Fruit fly (Drosophila melanogaster) whole organism, embryonic: ENCODE measurements around the gene CG31882.
A peak's percentile ranks its signal among the peaks of the same experiment; 100 is the strongest.

Source experiments
- Atf-2 ChIP-seq: fragments of 200-800 bp; sonication (Bioruptor generic); optimal IDR thresholded peaks from 2 replicates; lab custom pipeline; 2016; ENCODE audit warnings: missing biosample characterization, missing genetic modification characterization
- CG10274 ChIP-seq: fragments of 200-800 bp; sonication (Bioruptor generic); optimal IDR thresholded peaks from 3 replicates; lab custom pipeline; 2017; ENCODE audit warnings: missing biosample characterization, mild to moderate bottlenecking, missing genetic modification characterization
- CG10321 ChIP-seq: fragments of 200-800 bp; sonication (Bioruptor generic); IDR thresholded peaks from 2 replicates; pipeline ENCODE4 v1.3.6; 2022; ENCODE audit warnings: missing biosample characterization, missing genetic modification characterization
- CG10462 ChIP-seq: fragments of 200-800 bp; sonication (Bioruptor generic); optimal IDR thresholded peaks from 2 replicates; lab custom pipeline; 2016; ENCODE audit warnings: missing biosample characterization, missing genetic modification characterization
- CG12744 ChIP-seq: fragments of 200-800 bp; sonication (Bioruptor generic); optimal IDR thresholded peaks from 2 replicates; lab custom pipeline; 2016; ENCODE audit warnings: missing biosample characterization, missing genetic modification characterization
- CG12769 ChIP-seq: fragments of 200-800 bp; sonication (Bioruptor generic); optimal IDR thresholded peaks from 2 replicates; lab custom pipeline; 2019; ENCODE audit warnings: missing biosample characterization, mild to moderate bottlenecking, missing genetic modification characterization, moderate library complexity
- CG14014 ChIP-seq: fragments of 200-800 bp; sonication (Bioruptor generic); IDR thresholded peaks from 2 replicates; pipeline ENCODE4 v1.3.6; 2022; ENCODE audit warnings: missing biosample characterization, missing genetic modification characterization
- CG14965 ChIP-seq: fragments of 200-800 bp; sonication (Bioruptor generic); optimal IDR thresholded peaks from 2 replicates; lab custom pipeline; 2016; ENCODE audit warnings: missing biosample characterization, missing genetic modification characterization, borderline replicate concordance
- CG15696 ChIP-seq: fragments of 200-800 bp; sonication (Bioruptor generic); optimal IDR thresholded peaks from 2 replicates; lab custom pipeline; 2019; ENCODE audit warnings: missing biosample characterization, mild to moderate bottlenecking, missing genetic modification characterization, moderate library complexity
- CG16779 ChIP-seq: fragments of 200-800 bp; sonication (Bioruptor generic); IDR thresholded peaks from 2 replicates; pipeline ENCODE4 v1.3.6; 2022; ENCODE audit warnings: missing biosample characterization, missing genetic modification characterization
- CG18262 ChIP-seq: fragments of 200-800 bp; optimal IDR thresholded peaks from 3 replicates; lab custom pipeline; 2019; ENCODE audit warnings: missing biosample characterization, mild to moderate bottlenecking, missing genetic modification characterization, moderate library complexity
- CG31388 ChIP-seq: fragments of 200-800 bp; sonication (Bioruptor generic); optimal IDR thresholded peaks from 2 replicates; lab custom pipeline; 2016; ENCODE audit warnings: missing biosample characterization, missing genetic modification characterization
- CG3726 ChIP-seq: fragments of 200-800 bp; sonication (Bioruptor generic); IDR thresholded peaks from 3 replicates; pipeline ENCODE4, ENCODE4 v1.3.6; 2022; ENCODE audit warnings: missing biosample characterization, missing genetic modification characterization
- CG4328 ChIP-seq: fragments of 200-800 bp; sonication (Bioruptor generic); optimal IDR thresholded peaks from 3 replicates; lab custom pipeline; 2017; ENCODE audit warnings: missing biosample characterization, missing genetic modification reagents, missing genetic modification characterization
- CG5180 ChIP-seq: fragments of 200-800 bp; sonication (Bioruptor generic); optimal IDR thresholded peaks from 3 replicates; lab custom pipeline; 2017; ENCODE audit warnings: missing biosample characterization, missing genetic modification characterization, mild to moderate bottlenecking, moderate library complexity, missing genetic modification reagents
- CG6254 ChIP-seq: fragments of 200-800 bp; sonication (Bioruptor generic); optimal IDR thresholded peaks from 3 replicates; lab custom pipeline; 2017; ENCODE audit warnings: mild to moderate bottlenecking, missing biosample characterization, missing genetic modification reagents, missing genetic modification characterization
- CG8388 ChIP-seq: fragments of 200-800 bp; sonication (Bioruptor generic); optimal IDR thresholded peaks from 2 replicates; lab custom pipeline; 2019; ENCODE audit warnings: missing biosample characterization, mild to moderate bottlenecking, missing genetic modification characterization, moderate library complexity
- CG9932 ChIP-seq: fragments of 200-800 bp; sonication (Bioruptor generic); IDR thresholded peaks from 2 replicates; pipeline ENCODE4 v1.3.6; 2022; ENCODE audit warnings: missing biosample characterization, missing genetic modification characterization
- Chrac-16 ChIP-seq: fragments of 200-800 bp; sonication (Bioruptor generic); optimal IDR thresholded peaks from 3 replicates; lab custom pipeline; 2016; ENCODE audit warnings: missing biosample characterization, missing genetic modification characterization
- Deaf1 ChIP-seq: fragments of 200-800 bp; optimal IDR thresholded peaks from 3 replicates; lab custom pipeline; 2019; ENCODE audit warnings: missing biosample characterization, mild to moderate bottlenecking, missing genetic modification characterization, moderate library complexity
- Dip3 ChIP-seq: fragments of 200-800 bp; sonication (Bioruptor generic); optimal IDR thresholded peaks from 3 replicates; lab custom pipeline; 2016; ENCODE audit warnings: missing biosample characterization, missing genetic modification characterization
- Dll ChIP-seq: fragments of 200-800 bp; sonication (Bioruptor generic); IDR thresholded peaks from 4 replicates; pipeline ENCODE4 v1.3.6; 2022; ENCODE audit warnings: missing biosample characterization, missing genetic modification characterization; ENCODE audit not compliant: partially characterized antibody
- E2f1 ChIP-seq: fragments of 200-800 bp; sonication (Bioruptor generic); IDR thresholded peaks from 2 replicates; pipeline ENCODE4 v1.3.6; 2022; ENCODE audit warnings: missing biosample characterization, missing genetic modification characterization
- Ets65A ChIP-seq: fragments of 200-800 bp; sonication (Bioruptor generic); peaks from one replicate; lab custom pipeline; 2016; ENCODE audit warnings: missing biosample characterization, missing genetic modification characterization
- Gsc ChIP-seq: fragments of 200-800 bp; sonication (Bioruptor generic); IDR thresholded peaks from 2 replicates; pipeline ENCODE4 v1.3.6; 2022; ENCODE audit warnings: missing biosample characterization, missing genetic modification characterization
- Hr51 ChIP-seq, 2 experiments: fragments of 200-800 bp; sonication (Bioruptor generic); optimal IDR thresholded peaks; 2 replicates in 1 of 2; 3 replicates in 1 of 2; lab custom pipeline; 2016 to 2018; ENCODE audit warnings: missing biosample characterization in 2 of 2, missing genetic modification characterization in 2 of 2, mild to moderate bottlenecking in 1 of 2, moderate library complexity in 1 of 2
- Hsf ChIP-seq: fragments of 200-800 bp; sonication (Bioruptor generic); optimal IDR thresholded peaks from 3 replicates; lab custom pipeline; 2016; ENCODE audit warnings: missing biosample characterization, missing genetic modification characterization
- Mes4 ChIP-seq: fragments of 200-800 bp; sonication (Bioruptor generic); optimal IDR thresholded peaks from 2 replicates; lab custom pipeline; 2016; ENCODE audit warnings: missing biosample characterization, missing genetic modification characterization
- NFAT ChIP-seq: fragments of 200-800 bp; sonication (Bioruptor generic); IDR thresholded peaks from 2 replicates; pipeline ENCODE4 v1.3.6; 2022; ENCODE audit warnings: missing biosample characterization, missing genetic modification characterization
- NK7.1 ChIP-seq: fragments of 200-800 bp; sonication (Bioruptor generic); optimal IDR thresholded peaks from 3 replicates; lab custom pipeline; 2016; ENCODE audit warnings: missing biosample characterization, missing genetic modification characterization
- Rx ChIP-seq: fragments of 200-800 bp; sonication (Bioruptor generic); IDR thresholded peaks from 2 replicates; pipeline ENCODE4 v1.3.6; 2022; ENCODE audit warnings: missing biosample characterization, missing genetic modification characterization
- YL-1 ChIP-seq: fragments of 200-800 bp; sonication (Bioruptor generic); optimal IDR thresholded peaks from 3 replicates; lab custom pipeline; 2017; ENCODE audit warnings: missing biosample characterization, mild to moderate bottlenecking, missing genetic modification characterization
- al ChIP-seq: fragments of 200-800 bp; sonication (Bioruptor generic); IDR thresholded peaks from 2 replicates; pipeline ENCODE4 v1.3.6; 2022; ENCODE audit warnings: missing biosample characterization, missing genetic modification characterization
- ase ChIP-seq: fragments of 200-800 bp; sonication (Bioruptor generic); IDR thresholded peaks from 3 replicates; pipeline ENCODE4 v1.3.6; 2022; ENCODE audit warnings: missing biosample characterization, missing genetic modification characterization
- bcd ChIP-seq: fragments of 200-800 bp; sonication (Bioruptor generic); optimal IDR thresholded peaks from 2 replicates; lab custom pipeline; 2017; ENCODE audit warnings: missing biosample characterization, mild to moderate bottlenecking, missing genetic modification characterization
- btn ChIP-seq: fragments of 200-800 bp; sonication (Bioruptor generic); optimal IDR thresholded peaks from 2 replicates; lab custom pipeline; 2016; ENCODE audit warnings: missing biosample characterization, missing genetic modification characterization
- chn ChIP-seq: fragments of 200-800 bp; sonication (Bioruptor generic); optimal IDR thresholded peaks from 2 replicates; lab custom pipeline; 2016; ENCODE audit warnings: missing biosample characterization, missing genetic modification characterization
- crol ChIP-seq: fragments of 200-800 bp; sonication (Bioruptor generic); IDR thresholded peaks from 2 replicates; pipeline ENCODE4 v1.3.6; 2022; ENCODE audit warnings: missing biosample characterization, missing genetic modification characterization
- dmrt11E ChIP-seq: fragments of 200-800 bp; sonication (Bioruptor generic); optimal IDR thresholded peaks from 3 replicates; lab custom pipeline; 2018; ENCODE audit warnings: missing biosample characterization, mild to moderate bottlenecking, missing genetic modification characterization, moderate library complexity
- fd96Cb ChIP-seq: fragments of 200-800 bp; sonication (Bioruptor generic); optimal IDR thresholded peaks from 2 replicates; lab custom pipeline; 2018; ENCODE audit warnings: missing biosample characterization, mild to moderate bottlenecking, missing genetic modification characterization, moderate library complexity
- gem ChIP-seq: fragments of 200-800 bp; sonication (Bioruptor generic); optimal IDR thresholded peaks from 2 replicates; lab custom pipeline; 2019; ENCODE audit warnings: missing biosample characterization, mild to moderate bottlenecking, missing genetic modification characterization, moderate library complexity
- ham ChIP-seq: fragments of 200-800 bp; sonication (Bioruptor generic); IDR thresholded peaks from 2 replicates; pipeline ENCODE4 v1.3.6; 2022; ENCODE audit warnings: missing biosample characterization, missing genetic modification characterization
- lmd ChIP-seq: fragments of 200-800 bp; sonication (Bioruptor generic); IDR thresholded peaks from 2 replicates; pipeline ENCODE4 v1.3.6; 2022; ENCODE audit warnings: missing biosample characterization, missing genetic modification characterization
- mirr ChIP-seq: fragments of 200-800 bp; sonication (Bioruptor generic); optimal IDR thresholded peaks from 3 replicates; lab custom pipeline; 2018; ENCODE audit warnings: missing biosample characterization, mild to moderate bottlenecking, missing genetic modification characterization
- mld ChIP-seq: fragments of 200-800 bp; sonication (Bioruptor generic); IDR thresholded peaks from 3 replicates; pipeline ENCODE4 v1.3.6; 2022; ENCODE audit warnings: missing biosample characterization, missing genetic modification characterization; ENCODE audit not compliant: partially characterized antibody
- pnt ChIP-seq: fragments of 200-800 bp; sonication (Bioruptor generic); optimal IDR thresholded peaks from 3 replicates; lab custom pipeline; 2016; ENCODE audit warnings: missing biosample characterization, missing genetic modification characterization
- sisA ChIP-seq: fragments of 200-800 bp; sonication (Bioruptor generic); IDR thresholded peaks from 2 replicates; pipeline ENCODE4 v1.3.6; 2022; ENCODE audit warnings: missing biosample characterization, missing genetic modification characterization
- sna ChIP-seq: fragments of 200-800 bp; sonication (Bioruptor generic); IDR thresholded peaks from 2 replicates; pipeline ENCODE4 v1.3.6; 2022; ENCODE audit warnings: missing biosample characterization, missing genetic modification characterization; ENCODE audit not compliant: partially characterized antibody
- so ChIP-seq: fragments of 200-800 bp; sonication (Bioruptor generic); IDR thresholded peaks from 3 replicates; pipeline ENCODE4 v1.3.6; 2022; ENCODE audit warnings: missing biosample characterization, missing genetic modification characterization
- tup ChIP-seq: fragments of 200-800 bp; sonication (Bioruptor generic); optimal IDR thresholded peaks from 2 replicates; lab custom pipeline; 2016; ENCODE audit warnings: missing biosample characterization, mild to moderate bottlenecking, missing genetic modification characterization, moderate library complexity
- unpg ChIP-seq: fragments of 200-800 bp; sonication (Bioruptor generic); optimal IDR thresholded peaks from 3 replicates; lab custom pipeline; 2018; ENCODE audit warnings: missing biosample characterization, mild to moderate bottlenecking, missing genetic modification characterization, moderate library complexity

CG31882 gene

dm6 chr2L:9616654-9617053 is 8.4 kb downstream of the CG31882 start (continued):
- TF ChIP-seq unpg (GFP tag; lab: Kevin White, UChicago) (peak; percentile 11), fd96Cb (tag; lab: Kevin White, UChicago) (no peak), CG9932 (GFP tag; lab: Robert Waterston, UW) (peak; percentile 71), CG14014 (GFP tag; lab: Robert Waterston, UW) (0 out of 2 replicates have a peak, but pooled peaks have one; percentile 36), CG31388 (GFP tag; lab: Kevin White, UChicago) (no peak), mld (GFP tag; lab: Robert Waterston, UW) (no peak), YL-1 (GFP tag; lab: Kevin White, UChicago) (peak; percentile 53), CG16779 (GFP tag; lab: Robert Waterston, UW) (0 out of 2 replicates have a peak, but pooled peaks have one; percentile 7), CG10274 (GFP tag; lab: Kevin White, UChicago) (no peak), crol (GFP tag; lab: Robert Waterston, UW) (peak; percentile 16; the same call in 1 of the 2 replicates), NFAT (GFP tag; lab: Robert Waterston, UW) (peak; percentile 61; the same call in 1 of the 2 replicates), CG15696 (tag; lab: Kevin White, UChicago) (no peak), E2f1 (peak; percentile 48; the same call in 1 of the 2 replicates), Atf-2 (GFP tag; lab: Kevin White, UChicago) (no peak), Mes4 (GFP tag; lab: Kevin White, UChicago) (peak; percentile 42), CG8388 (GFP tag; lab: Kevin White, UChicago) (peak; percentile 5), Ets65A (no peak), lmd (peak; percentile 12; the same call in 1 of the 2 replicates), Gsc (GFP tag; lab: Robert Waterston, UW) (no peak), tup (no peak), sisA (no peak), so (GFP tag; lab: Robert Waterston, UW) (0 out of 3 replicates have a peak, but pooled peaks have one; percentile 23), Hr51 (GFP tag; optimal IDR thresholded peaks at IDR 0.05; lab: Kevin White, UChicago) (peak in 1 of 2 experiments; percentile 1), Dll (peak; percentile 78), chn (GFP tag; lab: Kevin White, UChicago) (peak; percentile 32), pnt (GFP tag; lab: Kevin White, UChicago) (peak; percentile 14), Hsf (GFP tag; lab: Kevin White, UChicago) (peak; percentile 38), Dip3 (no peak), CG10462 (GFP tag; lab: Kevin White, UChicago) (no peak), CG3726 (GFP tag; lab: Robert Waterston, UW) (no peak), mirr (GFP tag; lab: Kevin White, UChicago) (peak; percentile 1), ham (GFP tag; lab: Robert Waterston, UW) (no peak), CG14965 (GFP tag; lab: Kevin White, UChicago) (no peak), bcd (GFP tag; lab: Kevin White, UChicago) (no peak), CG5180 (GFP tag; lab: Kevin White, UChicago) (no peak), dmrt11E (tag; lab: Kevin White, UChicago) (no peak), al (GFP tag; lab: Robert Waterston, UW) (peak; percentile 39; the same call in 1 of the 2 replicates), sna (GFP tag; lab: Robert Waterston, UW) (peak; percentile 42; the same call in 1 of the 2 replicates), ase (GFP tag; lab: Robert Waterston, UW) (0 out of 3 replicates have a peak, but pooled peaks have one; percentile 18), CG12769 (tag; lab: Kevin White, UChicago) (peak; percentile 80), btn (no peak), CG10321 (GFP tag; lab: Robert Waterston, UW) (no peak), CG18262 (tag; lab: Kevin White, UChicago) (no peak), Deaf1 (tag; lab: Kevin White, UChicago) (peak; percentile 50), Rx (no peak), NK7.1 (GFP tag; lab: Kevin White, UChicago) (no peak), CG4328 (GFP tag; lab: Kevin White, UChicago) (no peak), CG12744 (GFP tag; lab: Kevin White, UChicago) (peak; percentile 29), CG6254 (GFP tag; lab: Kevin White, UChicago) (no peak), Chrac-16 (GFP tag; lab: Kevin White, UChicago) (peak; percentile 59), gem (tag; lab: Kevin White, UChicago) (peak; percentile 33)
